Worm (Caenorhabditis elegans) whole organism, L4/young adult: ENCODE measurements around the gene dnj-1.

ENCODE experiments used
- W03F9.2 ChIP-seq: fragments of 150-350 bp; optimal IDR thresholded peaks from 2 replicates; lab custom pipeline; 2014; ENCODE audit warnings: missing biosample characterization, missing genetic modification characterization
- dao-5 ChIP-seq: sonication (generic microtip); optimal IDR thresholded peaks from 2 replicates; lab custom pipeline; 2016; ENCODE audit warnings: missing genotype, missing genetic modification characterization, moderate library complexity, missing compliant biosample characterization
- him-1 ChIP-seq: sonication (generic microtip); optimal IDR thresholded peaks from 2 replicates; lab custom pipeline; 2016; ENCODE audit warnings: missing genotype, missing genetic modification reagents, missing genetic modification characterization, missing compliant biosample characterization

DNA sequence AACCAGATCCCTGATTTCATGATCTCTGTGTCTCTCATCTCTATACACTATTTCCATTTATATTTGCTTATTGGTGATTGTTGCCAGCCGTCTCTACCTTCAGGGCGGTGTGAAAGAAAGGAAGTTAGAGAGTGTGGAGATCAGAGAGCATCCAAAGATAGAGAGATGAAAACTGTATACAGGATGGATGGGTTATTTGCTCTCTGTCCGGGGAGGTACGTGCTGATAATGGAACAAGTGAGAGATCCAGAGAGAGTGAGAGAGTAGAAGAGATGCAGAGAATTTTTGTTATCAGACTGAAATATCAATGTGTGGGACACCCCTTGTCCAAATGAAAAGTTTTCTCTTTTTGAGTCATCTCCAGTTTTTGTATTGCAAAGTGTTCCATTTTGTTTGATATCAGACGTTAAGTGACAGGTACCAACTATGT is 14.7 kb upstream of the dnj-1 start:
- TF ChIP-seq dao-5 (tag; lab: Kevin White, UChicago) = no peak
- TF ChIP-seq him-1 (tag; lab: Kevin White, UChicago) = no peak
- TF ChIP-seq W03F9.2 (tag; lab: Kevin White, UChicago) = no peak
